Worm (Caenorhabditis elegans) whole organism, midembryonic: Measurements from ENCODE around the gene K12H6.8.
"Not testable (repeated sequence)": the region's sequence is repeated elsewhere in the genome, so short reads cannot be mapped to it uniquely, and the experiment has no call there.

Experiments
- T22C8.4 ChIP-seq: fragments of 200-800 bp; sonication (Bioruptor generic); IDR thresholded peaks from 2 replicates; pipeline ENCODE4 v1.3.6; 2022; ENCODE audit warnings: missing genetic modification characterization, missing compliant biosample characterization
- cog-1 ChIP-seq: sonication (generic microtip); optimal IDR thresholded peaks from 2 replicates; lab custom pipeline; 2016; ENCODE audit warnings: missing genetic modification characterization, missing compliant biosample characterization
- flt-1 ChIP-seq: fragments of 200-800 bp; sonication (Bioruptor generic); IDR thresholded peaks from 2 replicates; pipeline ENCODE4 v1.3.6; 2022; ENCODE audit warnings: missing genetic modification characterization, missing compliant biosample characterization
- klf-2 ChIP-seq: fragments of 200-800 bp; sonication (Bioruptor generic); conservative IDR thresholded peaks from 2 replicates; pipeline ENCODE4 v1.3.6; 2022; ENCODE audit warnings: missing genetic modification reagents, missing genetic modification characterization, missing compliant biosample characterization
- med-1 ChIP-seq: sonication (generic microtip); optimal IDR thresholded peaks from 2 replicates; lab custom pipeline; 2017; ENCODE audit warnings: missing genetic modification characterization, mild to moderate bottlenecking, missing compliant biosample characterization, antibody characterized with exemption, missing genetic modification reagents; ENCODE audit not compliant: insufficient read depth
- ref-1 ChIP-seq: fragments of 200-800 bp; sonication (Bioruptor generic); conservative IDR thresholded peaks from 2 replicates; pipeline ENCODE4 v1.3.6; 2022; ENCODE audit warnings: missing genetic modification reagents, missing genetic modification characterization, missing compliant biosample characterization
- tab-1 ChIP-seq: fragments of 200-800 bp; sonication (Bioruptor generic); IDR thresholded peaks from 2 replicates; pipeline ENCODE4 v1.3.6; 2022; ENCODE audit warnings: missing genetic modification characterization, missing compliant biosample characterization
- ztf-23 ChIP-seq: fragments of 200-800 bp; sonication (Bioruptor generic); IDR thresholded peaks from 2 replicates; pipeline ENCODE4 v1.3.6; 2022; ENCODE audit warnings: missing genetic modification reagents, missing genetic modification characterization, missing compliant biosample characterization
- ztf-29 ChIP-seq: fragments of 200-800 bp; sonication (Bioruptor generic); IDR thresholded peaks from 2 replicates; pipeline ENCODE4 v1.3.6; 2022; ENCODE audit warnings: missing genetic modification reagents, missing genetic modification characterization, missing compliant biosample characterization

Gene K12H6.8

ce11 chrII:2830144-2830543 is 2.4 kb downstream of the K12H6.8 start:
- TF ChIP-seq flt-1 (no peak), tab-1 (GFP tag; lab: Robert Waterston, UW) (no peak), klf-2 (0 out of 2 replicates have a peak, but pooled peaks have one; percentile 58), ztf-29 (GFP tag; lab: Robert Waterston, UW) (no peak)

ce11 chrII:2831173-2831572 is 3.5 kb downstream of the K12H6.8 start, which contains the start of gene K12H6.6:
K12H6.6 (minus strand) TSS chrII:2831233.
- no peak for TF ChIP-seq T22C8.4 (GFP tag; lab: Robert Waterston, UW)
- no peak for TF ChIP-seq ztf-23 (GFP tag; lab: Robert Waterston, UW)
- no peak for TF ChIP-seq med-1
- TF ChIP-seq ztf-29 (GFP tag; lab: Robert Waterston, UW), result no peak
- no peak for TF ChIP-seq cog-1 (tag; lab: Kevin White, UChicago)
- TF ChIP-seq ref-1 (GFP tag; lab: Robert Waterston, UW), result no peak
- no peak for TF ChIP-seq flt-1
- TF ChIP-seq klf-2, result no peak
- no peak for TF ChIP-seq tab-1 (GFP tag; lab: Robert Waterston, UW)

DNA sequence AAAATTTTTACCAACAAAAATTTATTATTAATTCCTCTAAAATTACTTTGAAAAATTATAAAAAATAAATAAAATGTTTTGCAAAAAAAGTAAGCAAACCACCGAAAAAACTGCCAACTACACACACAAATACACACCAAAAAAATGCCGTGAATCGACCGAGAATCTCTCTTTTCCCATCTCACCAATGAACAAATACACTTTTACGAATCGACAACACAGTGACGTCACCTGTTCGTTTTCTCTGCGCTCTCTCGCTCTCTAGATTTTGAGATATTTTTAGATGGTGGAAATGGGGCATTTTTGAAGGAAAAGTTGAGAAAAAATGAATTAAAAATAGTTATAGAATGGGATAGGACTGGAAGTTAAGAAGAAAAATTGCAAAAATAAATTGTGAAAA is 4.4 kb downstream of the K12H6.8 start:
- no peak for TF ChIP-seq klf-2
- no peak for TF ChIP-seq med-1
- TF ChIP-seq ref-1 (GFP tag; lab: Robert Waterston, UW), result no peak
- no peak for TF ChIP-seq T22C8.4 (GFP tag; lab: Robert Waterston, UW)
- TF ChIP-seq flt-1, result no peak
- no peak for TF ChIP-seq cog-1 (tag; lab: Kevin White, UChicago)
- TF ChIP-seq ztf-23 (GFP tag; lab: Robert Waterston, UW), result no peak
- TF ChIP-seq ztf-29 (GFP tag; lab: Robert Waterston, UW), result no peak
- TF ChIP-seq tab-1 (GFP tag; lab: Robert Waterston, UW), result no peak

DNA sequence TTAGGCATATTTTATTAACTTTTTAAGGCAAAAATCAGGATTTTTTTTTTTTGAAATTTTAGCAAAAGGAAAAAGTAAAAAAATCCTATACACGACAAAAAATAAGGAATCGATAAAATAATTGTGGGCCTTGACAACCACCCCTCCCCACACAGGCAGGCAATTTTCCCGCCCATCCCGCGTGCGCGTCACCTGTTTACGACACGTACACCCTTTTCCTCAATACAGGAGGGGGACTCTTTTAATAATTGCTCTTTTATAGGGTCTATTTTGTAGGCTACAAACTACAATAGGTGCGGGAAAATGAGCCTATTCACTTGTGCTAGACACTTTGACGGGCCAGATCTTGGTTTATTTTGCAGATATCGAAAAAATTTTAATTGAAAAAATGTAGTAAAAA is 4.8 kb downstream of the K12H6.8 start:
- no peak for TF ChIP-seq klf-2
- TF ChIP-seq T22C8.4 (GFP tag; lab: Robert Waterston, UW), result no peak
- TF ChIP-seq ref-1 (GFP tag; lab: Robert Waterston, UW), result no peak
- no peak for TF ChIP-seq ztf-29 (GFP tag; lab: Robert Waterston, UW)
- TF ChIP-seq cog-1 (tag; lab: Kevin White, UChicago), result no peak
- TF ChIP-seq flt-1, result no peak
- no peak for TF ChIP-seq med-1
- TF ChIP-seq tab-1 (GFP tag; lab: Robert Waterston, UW), result no peak

ce11 chrII:2834105-2834504 is 6.4 kb downstream of the K12H6.8 start:
- TF ChIP-seq T22C8.4 (GFP tag; lab: Robert Waterston, UW) (no peak), ref-1 (GFP tag; lab: Robert Waterston, UW) (no peak), ztf-23 (GFP tag; lab: Robert Waterston, UW) (no peak), ztf-29 (GFP tag; lab: Robert Waterston, UW) (no peak), klf-2 (no peak), tab-1 (GFP tag; lab: Robert Waterston, UW) (no peak), med-1 (no peak), cog-1 (tag; lab: Kevin White, UChicago) (no peak), flt-1 (no peak)

DNA sequence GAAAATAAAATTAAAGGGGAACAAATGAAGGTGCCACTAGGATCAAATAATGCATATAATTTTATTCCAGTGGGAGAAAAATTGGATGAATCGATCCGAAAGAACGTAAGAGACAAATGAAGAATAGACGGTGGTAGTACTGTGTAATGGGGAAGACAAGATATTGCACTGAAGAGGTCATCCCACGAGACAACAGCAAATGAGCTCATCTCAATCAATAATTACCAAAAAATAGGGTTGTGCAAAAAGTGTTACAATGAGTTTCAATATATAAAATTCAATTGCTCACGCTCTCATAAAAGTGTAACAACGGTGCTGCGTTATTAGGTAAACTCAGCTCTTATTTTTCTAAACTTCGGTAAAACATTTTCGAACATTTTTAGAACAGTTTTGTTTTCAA is 9.2 kb downstream of the K12H6.8 start, which contains the start of gene K12H6.7:
K12H6.7 (minus strand) TSS at position 101 of the 400 bp plus-strand sequence.
- TF ChIP-seq ztf-29 (GFP tag; lab: Robert Waterston, UW) (no peak), med-1 (no peak), tab-1 (GFP tag; lab: Robert Waterston, UW) (no peak), flt-1 (no peak)

ce11 chrII:2839004-2839403 is 11.3 kb downstream of the K12H6.8 start, which contains the start of gene Y110A2AL.4:
Y110A2AL.4 (plus strand) TSS chrII:2839304.
- TF ChIP-seq flt-1; ztf-23 (GFP tag; lab: Robert Waterston, UW); ztf-29 (GFP tag; lab: Robert Waterston, UW): not testable (repeated sequence)

DNA sequence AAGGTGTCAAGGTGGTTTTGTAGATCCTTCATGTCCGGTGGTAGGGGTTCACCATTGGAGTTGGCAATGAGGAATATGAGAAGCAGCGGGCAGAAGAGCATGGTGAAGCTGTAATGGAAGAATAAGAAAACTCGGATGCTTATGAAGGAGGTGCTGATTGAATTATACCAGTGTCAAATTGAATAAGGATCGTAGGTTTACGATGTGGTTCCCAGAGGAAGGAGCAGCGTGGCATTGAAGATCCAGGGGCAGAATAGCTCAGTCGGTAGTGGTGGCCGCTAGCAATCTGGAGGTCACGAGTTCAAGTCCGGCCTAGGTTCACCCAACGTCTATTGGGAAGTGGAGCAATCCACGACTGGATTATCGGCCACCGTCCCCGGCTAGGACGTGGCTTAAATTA is 13.8 kb downstream of the K12H6.8 start, which contains the start of gene Y110A2AL.6:
Y110A2AL.6 (minus strand) TSS at position 101 of the 400 bp plus-strand sequence.
- TF ChIP-seq T22C8.4 (GFP tag; lab: Robert Waterston, UW) (no peak), ztf-23 (GFP tag; lab: Robert Waterston, UW) (no peak), med-1 (no peak), tab-1 (GFP tag; lab: Robert Waterston, UW) (no peak), klf-2 (no peak), ref-1 (GFP tag; lab: Robert Waterston, UW) (no peak), flt-1 (no peak), cog-1 (tag; lab: Kevin White, UChicago) (no peak), ztf-29 (GFP tag; lab: Robert Waterston, UW) (no peak)

DNA sequence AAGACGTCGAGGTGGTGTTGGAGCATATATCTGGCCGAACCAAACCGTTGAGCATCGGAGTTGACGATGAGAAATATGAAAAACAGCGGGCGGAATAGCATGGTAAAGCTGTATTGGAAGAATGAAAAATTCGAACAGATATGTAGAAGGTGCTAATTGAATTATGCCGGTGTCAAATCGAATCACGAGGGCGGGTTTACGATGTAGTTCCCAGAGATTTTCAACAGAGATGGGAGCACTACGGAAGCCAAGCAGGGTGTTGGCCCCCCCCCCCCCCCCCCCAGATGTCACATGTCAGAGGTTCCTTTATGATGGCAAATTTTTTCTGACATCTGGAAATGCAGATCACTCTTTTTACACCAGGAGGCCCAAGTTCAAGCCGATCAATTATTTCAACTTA is 15.4 kb downstream of the K12H6.8 start, which contains the start of gene Y110A2AL.7:
Y110A2AL.7 (minus strand) TSS at position 101 of the 400 bp plus-strand sequence.
- TF ChIP-seq cog-1 (tag; lab: Kevin White, UChicago) (no peak), ref-1 (GFP tag; lab: Robert Waterston, UW) (no peak), ztf-29 (GFP tag; lab: Robert Waterston, UW) (no peak), med-1 (no peak), ztf-23 (GFP tag; lab: Robert Waterston, UW) (no peak), tab-1 (GFP tag; lab: Robert Waterston, UW) (no peak), flt-1 (no peak), T22C8.4 (GFP tag; lab: Robert Waterston, UW) (no peak), klf-2 (no peak)

ce11 chrII:2845674-2846073 is 18.0 kb downstream of the K12H6.8 start:
- TF ChIP-seq flt-1, result no peak
- TF ChIP-seq tab-1 (GFP tag; lab: Robert Waterston, UW), result 0 out of 2 replicates have a peak, but pooled peaks have one; percentile 13
- no peak for TF ChIP-seq ztf-23 (GFP tag; lab: Robert Waterston, UW)
- TF ChIP-seq ztf-29 (GFP tag; lab: Robert Waterston, UW), result no peak
